Worm (Caenorhabditis elegans) whole organism, young adult: ENCODE data around the gene C06H2.2.

Experiments
- B0035.1 ChIP-seq: sonication (generic microtip); optimal IDR thresholded peaks from 2 replicates; lab custom pipeline; 2016; ENCODE audit warnings: missing genetic modification characterization, mild to moderate bottlenecking, missing compliant biosample characterization, missing genotype, missing genetic modification reagents
- B0336.3 ChIP-seq: fragments of 200-800 bp; sonication (Bioruptor generic); IDR thresholded peaks from 2 replicates; pipeline ENCODE4 v1.3.6; 2022; ENCODE audit warnings: missing genetic modification characterization, missing compliant biosample characterization
- C06A6.2 ChIP-seq: fragments of 200-800 bp; sonication (Bioruptor generic); conservative IDR thresholded peaks from 2 replicates; pipeline ENCODE4 v1.3.6; 2022; ENCODE audit warnings: missing genetic modification characterization, missing compliant biosample characterization
- F22D6.2 ChIP-seq: sonication (generic microtip); optimal IDR thresholded peaks from 2 replicates; lab custom pipeline; 2016; ENCODE audit warnings: mild to moderate bottlenecking, missing genetic modification characterization, missing compliant biosample characterization
- F33H1.4 ChIP-seq: fragments of 200-800 bp; sonication (Bioruptor generic); IDR thresholded peaks from 2 replicates; pipeline ENCODE4 v1.3.6; 2022; ENCODE audit warnings: missing genetic modification reagents, missing genetic modification characterization, missing compliant biosample characterization
- F57A8.1 ChIP-seq: fragments of 200-800 bp; sonication (Bioruptor generic); optimal IDR thresholded peaks from 2 replicates; lab custom pipeline; 2018; ENCODE audit warnings: mild to moderate bottlenecking, missing genetic modification characterization, moderate library complexity, missing compliant biosample characterization
- T07F8.4 ChIP-seq: sonication (generic microtip); optimal IDR thresholded peaks from 2 replicates; lab custom pipeline; 2016; ENCODE audit warnings: mild to moderate bottlenecking, missing genetic modification characterization, moderate library complexity, missing compliant biosample characterization
- Y53F4B.3 ChIP-seq: fragments of 200-800 bp; sonication (Bioruptor generic); IDR thresholded peaks from 2 replicates; pipeline ENCODE4 v1.3.6; 2022; ENCODE audit warnings: missing genetic modification reagents, missing genetic modification characterization, missing compliant biosample characterization
- Y56A3A.18 ChIP-seq: fragments of 200-800 bp; sonication (Bioruptor generic); IDR thresholded peaks from 2 replicates; pipeline ENCODE4 v1.3.6; 2022; ENCODE audit warnings: missing genetic modification reagents, missing genetic modification characterization, missing compliant biosample characterization
- Y67H2A.10 ChIP-seq: fragments of 200-800 bp; sonication (Bioruptor generic); conservative IDR thresholded peaks from 2 replicates; pipeline ENCODE4 v1.3.6; 2022; ENCODE audit warnings: missing genetic modification reagents, missing genetic modification characterization, missing compliant biosample characterization
- Y79H2A.3 ChIP-seq: fragments of 200-800 bp; sonication (Bioruptor generic); conservative IDR thresholded peaks from 2 replicates; pipeline ENCODE4 v1.3.6; 2022; ENCODE audit warnings: missing genetic modification reagents, missing genetic modification characterization, missing compliant biosample characterization
- aptf-2 ChIP-seq: fragments of 200-800 bp; sonication (Bioruptor generic); conservative IDR thresholded peaks from 2 replicates; pipeline ENCODE4 v1.3.6; 2022; ENCODE audit warnings: missing genetic modification reagents, missing genetic modification characterization, missing compliant biosample characterization
- attf-5 ChIP-seq: fragments of 200-800 bp; sonication (Bioruptor generic); optimal IDR thresholded peaks from 2 replicates; lab custom pipeline; 2018; ENCODE audit warnings: mild to moderate bottlenecking, missing genetic modification characterization, missing compliant biosample characterization
- attf-6 ChIP-seq: fragments of 200-800 bp; sonication (Bioruptor generic); IDR thresholded peaks from 2 replicates; pipeline ENCODE4 v1.3.6; 2022; ENCODE audit warnings: missing genetic modification reagents, missing genetic modification characterization, missing compliant biosample characterization
- bed-2 ChIP-seq: fragments of 200-800 bp; sonication (Bioruptor generic); IDR thresholded peaks from 2 replicates; pipeline ENCODE4 v1.3.6; 2022; ENCODE audit warnings: missing genetic modification reagents, missing genetic modification characterization, missing compliant biosample characterization
- ccch-3 ChIP-seq: fragments of 200-800 bp; sonication (Bioruptor generic); optimal IDR thresholded peaks from 2 replicates; lab custom pipeline; 2018; ENCODE audit warnings: mild to moderate bottlenecking, missing genetic modification characterization, missing compliant biosample characterization
- cebp-1 ChIP-seq, 2 experiments: fragments of 200-800 bp in 1 of 2; sonication (Bioruptor generic) in 1 of 2; sonication (generic microtip) in 1 of 2; IDR thresholded peaks in 1 of 2; optimal IDR thresholded peaks in 1 of 2; 2 replicates each; pipeline versions ENCODE4 v1.3.6 to Lab custom; 2017 to 2022; ENCODE audit warnings: missing compliant biosample characterization in 2 of 2, missing genetic modification characterization in 2 of 2, mild to moderate bottlenecking in 1 of 2, missing genetic modification reagents in 1 of 2, moderate library complexity in 1 of 2
- ceh-58 ChIP-seq: fragments of 200-800 bp; sonication (Bioruptor generic); IDR thresholded peaks from 2 replicates; pipeline ENCODE4 v1.3.6; 2022; ENCODE audit warnings: missing genetic modification characterization, missing compliant biosample characterization
- die-1 ChIP-seq: sonication (generic microtip); optimal IDR thresholded peaks from 2 replicates; lab custom pipeline; 2016; ENCODE audit warnings: missing genotype, mild to moderate bottlenecking, missing genetic modification characterization, missing compliant biosample characterization
- dpff-1 ChIP-seq: sonication (generic microtip); optimal IDR thresholded peaks from 2 replicates; lab custom pipeline; 2017; ENCODE audit warnings: mild to moderate bottlenecking, missing genetic modification characterization, missing compliant biosample characterization
- dpl-1 ChIP-seq: fragments of 150-350 bp; optimal IDR thresholded peaks from 2 replicates; lab custom pipeline; 2014; ENCODE audit warnings: missing biosample characterization, missing genetic modification reagents, missing genetic modification characterization
- egl-18 ChIP-seq: fragments of 200-800 bp; sonication (Bioruptor generic); IDR thresholded peaks from 2 replicates; pipeline ENCODE4 v1.3.6; 2022; ENCODE audit warnings: missing genetic modification reagents, missing genetic modification characterization, missing compliant biosample characterization
- fkh-3 ChIP-seq: sonication (generic microtip); optimal IDR thresholded peaks from 2 replicates; lab custom pipeline; 2016; ENCODE audit warnings: mild to moderate bottlenecking, missing genetic modification characterization, missing compliant biosample characterization
- hlh-12 ChIP-seq: sonication (generic microtip); optimal IDR thresholded peaks from 2 replicates; lab custom pipeline; 2016; ENCODE audit warnings: missing genetic modification characterization, missing compliant biosample characterization
- hmg-1.2 ChIP-seq: fragments of 200-800 bp; sonication (Bioruptor generic); IDR thresholded peaks from 2 replicates; pipeline ENCODE4 v1.3.6; 2022; ENCODE audit warnings: missing genetic modification reagents, missing genetic modification characterization, missing compliant biosample characterization
- hmg-20 ChIP-seq: fragments of 200-800 bp; sonication (Bioruptor generic); IDR thresholded peaks from 2 replicates; pipeline ENCODE4 v1.3.6; 2022; ENCODE audit warnings: missing genetic modification reagents, missing genetic modification characterization, missing compliant biosample characterization
- hrde-1 ChIP-seq: sonication (generic microtip); optimal IDR thresholded peaks from 2 replicates; lab custom pipeline; 2016; ENCODE audit warnings: missing genetic modification characterization, mild to moderate bottlenecking, missing compliant biosample characterization, moderate library complexity, missing genotype, missing genetic modification reagents, borderline replicate concordance
- lag-1 ChIP-seq: fragments of 200-800 bp; sonication (Bioruptor generic); IDR thresholded peaks from 2 replicates; pipeline ENCODE4 v1.3.6; 2022; ENCODE audit warnings: missing genetic modification reagents, missing genetic modification characterization, missing compliant biosample characterization
- lin-26 ChIP-seq: fragments of 200-800 bp; sonication (Bioruptor generic); IDR thresholded peaks from 2 replicates; pipeline ENCODE4 v1.3.6; 2022; ENCODE audit warnings: missing genetic modification reagents, missing genetic modification characterization, missing compliant biosample characterization
- lsl-1 ChIP-seq: fragments of 200-800 bp; sonication (Bioruptor generic); optimal IDR thresholded peaks from 2 replicates; lab custom pipeline; 2018; ENCODE audit warnings: mild to moderate bottlenecking, missing genetic modification characterization, moderate library complexity, missing compliant biosample characterization
- lsy-27 ChIP-seq: sonication (generic microtip); optimal IDR thresholded peaks from 2 replicates; lab custom pipeline; 2017; ENCODE audit warnings: missing genetic modification characterization, mild to moderate bottlenecking, missing compliant biosample characterization, antibody characterized with exemption, missing genotype, borderline replicate concordance; ENCODE audit not compliant: insufficient read depth
- madf-3 ChIP-seq: fragments of 200-800 bp; sonication (Bioruptor generic); IDR thresholded peaks from 2 replicates; pipeline ENCODE4 v1.3.6; 2022; ENCODE audit warnings: missing genetic modification reagents, missing genetic modification characterization, missing compliant biosample characterization
- mel-28 ChIP-seq: sonication (generic microtip); optimal IDR thresholded peaks from 2 replicates; lab custom pipeline; 2016; ENCODE audit warnings: borderline replicate concordance, mild to moderate bottlenecking, missing genetic modification characterization, missing compliant biosample characterization
- nfya-2 ChIP-seq: fragments of 200-800 bp; sonication (Bioruptor generic); IDR thresholded peaks from 2 replicates; pipeline ENCODE4 v1.3.6; 2022; ENCODE audit warnings: missing genetic modification reagents, missing genetic modification characterization, missing compliant biosample characterization
- nfyb-1 ChIP-seq: fragments of 200-800 bp; sonication (Bioruptor generic); IDR thresholded peaks from 2 replicates; pipeline ENCODE4 v1.3.6; 2022; ENCODE audit warnings: missing genetic modification reagents, missing genetic modification characterization, missing compliant biosample characterization
- nhr-120 ChIP-seq: fragments of 200-800 bp; sonication (Bioruptor generic); IDR thresholded peaks from 2 replicates; pipeline ENCODE4 v1.3.6; 2022; ENCODE audit warnings: missing genetic modification characterization, missing compliant biosample characterization
- pha-4 ChIP-seq: fragments of 150-350 bp; sonication (generic microtip); optimal IDR thresholded peaks from 2 replicates; lab custom pipeline; 2014; ENCODE audit warnings: missing biosample characterization, missing genetic modification reagents, missing genetic modification characterization
- rec-8 ChIP-seq, 2 experiments: sonication (generic microtip); optimal IDR thresholded peaks; 2 replicates each; lab custom pipeline; 2016; ENCODE audit warnings: mild to moderate bottlenecking in 2 of 2, missing genetic modification characterization in 2 of 2, missing genetic modification reagents in 2 of 2, missing genotype in 2 of 2, missing biosample characterization in 1 of 2, missing compliant biosample characterization in 1 of 2, moderate library complexity in 1 of 2
- repo-1 ChIP-seq: sonication (generic microtip); optimal IDR thresholded peaks from 2 replicates; lab custom pipeline; 2017; ENCODE audit warnings: mild to moderate bottlenecking, missing genetic modification characterization, missing compliant biosample characterization
- sdz-38 ChIP-seq: sonication (generic microtip); optimal IDR thresholded peaks from 2 replicates; lab custom pipeline; 2016; ENCODE audit warnings: missing genotype, missing genetic modification characterization, missing compliant biosample characterization
- sea-2 ChIP-seq: fragments of 200-800 bp; sonication (Bioruptor generic); IDR thresholded peaks from 2 replicates; pipeline ENCODE4 v1.3.6; 2022; ENCODE audit warnings: missing genetic modification characterization, missing compliant biosample characterization
- snpc-1.3 ChIP-seq: sonication (generic microtip); optimal IDR thresholded peaks from 2 replicates; lab custom pipeline; 2017; ENCODE audit warnings: missing genetic modification characterization, mild to moderate bottlenecking, missing compliant biosample characterization, antibody characterized with exemption, moderate library complexity, missing genotype, missing genetic modification reagents; ENCODE audit not compliant: insufficient read depth
- sptf-2 ChIP-seq: fragments of 200-800 bp; sonication (Bioruptor generic); optimal IDR thresholded peaks from 2 replicates; lab custom pipeline; 2018; ENCODE audit warnings: mild to moderate bottlenecking, missing genetic modification characterization, missing compliant biosample characterization
- tbp1 ChIP-seq: fragments of 200-800 bp; sonication (Bioruptor generic); optimal IDR thresholded peaks from 2 replicates; lab custom pipeline; 2018; ENCODE audit warnings: mild to moderate bottlenecking, missing genetic modification characterization, missing compliant biosample characterization
- unc-130 ChIP-seq: sonication (generic microtip); optimal IDR thresholded peaks from 2 replicates; lab custom pipeline; 2016; ENCODE audit warnings: missing genetic modification reagents, missing genetic modification characterization, missing compliant biosample characterization
- xnd-1 ChIP-seq: sonication (generic microtip); optimal IDR thresholded peaks from 2 replicates; lab custom pipeline; 2016; ENCODE audit warnings: missing genotype, missing genetic modification reagents, missing genetic modification characterization, missing compliant biosample characterization
- ztf-22 ChIP-seq: fragments of 200-800 bp; sonication (Bioruptor generic); optimal IDR thresholded peaks from 2 replicates; lab custom pipeline; 2018; ENCODE audit warnings: mild to moderate bottlenecking, missing genetic modification characterization, moderate library complexity, missing compliant biosample characterization

The C06H2.2 gene

ce11 chrV:11123817-11124337 is 1.1 kb upstream of the C06H2.2 start, which contains the start of the genes atp-5 and lmtr-3 (continued):
- TF ChIP-seq hrde-1 (no peak), bed-2 (GFP tag; lab: Robert Waterston, UW) (peak; percentile 94), pha-4 (tag; lab: Kevin White, UChicago) (no peak), mel-28 (no peak), C06A6.2 (0 out of 2 replicates have a peak, but pooled peaks have one; percentile 22), repo-1 (tag; lab: Kevin White, UChicago) (no peak), Y79H2A.3 (GFP tag; lab: Robert Waterston, UW) (peak; percentile 74; the same call in 1 of the 2 replicates), lsl-1 (GFP tag; lab: Kevin White, UChicago) (peak; percentile 51), sdz-38 (tag; lab: Kevin White, UChicago) (no peak), dpl-1 (GFP tag; lab: Kevin White, UChicago) (no peak), attf-6 (GFP tag; lab: Robert Waterston, UW) (no peak), tbp1 (GFP tag; lab: Kevin White, UChicago) (peak; percentile 47), F33H1.4 (GFP tag; lab: Robert Waterston, UW) (peak; percentile 31; the same call in 1 of the 2 replicates), lag-1 (GFP tag; lab: Robert Waterston, UW) (no peak), xnd-1 (tag; lab: Kevin White, UChicago) (no peak), hmg-1.2 (GFP tag; lab: Robert Waterston, UW) (no peak; the same call in 1 of the 2 replicates), ceh-58 (GFP tag; lab: Robert Waterston, UW) (no peak), hmg-20 (GFP tag; lab: Robert Waterston, UW) (0 out of 2 replicates have a peak, but pooled peaks have one; percentile 28), attf-5 (GFP tag; lab: Kevin White, UChicago) (peak; percentile 91), B0336.3 (no peak), B0035.1 (no peak), dpff-1 (tag; lab: Kevin White, UChicago) (no peak), F22D6.2 (tag; lab: Kevin White, UChicago) (no peak), aptf-2 (peak; percentile 62), ztf-22 (GFP tag; lab: Kevin White, UChicago) (no peak), Y56A3A.18 (GFP tag; lab: Robert Waterston, UW) (no peak), T07F8.4 (no peak), F57A8.1 (GFP tag; lab: Kevin White, UChicago) (no peak), hlh-12 (tag; lab: Kevin White, UChicago) (no peak), fkh-3 (no peak), ccch-3 (GFP tag; lab: Kevin White, UChicago) (peak; percentile 23), lsy-27 (no peak), unc-130 (GFP tag; lab: Kevin White, UChicago) (peak; percentile 92), die-1 (no peak), sea-2 (GFP tag; lab: Robert Waterston, UW) (no peak), nfya-2 (GFP tag; lab: Robert Waterston, UW) (no peak), sptf-2 (GFP tag; lab: Kevin White, UChicago) (no peak), nfyb-1 (GFP tag; lab: Robert Waterston, UW) (no peak), madf-3 (GFP tag; lab: Robert Waterston, UW) (0 out of 2 replicates have a peak, but pooled peaks have one; percentile 58), lin-26 (GFP tag; lab: Robert Waterston, UW) (peak; percentile 33; the same call in 1 of the 2 replicates), egl-18 (GFP tag; lab: Robert Waterston, UW) (no peak), cebp-1 (GFP tag; IDR thresholded peaks at IDR 0.05; lab: Robert Waterston, UW) (peak; percentile 64), cebp-1 (tag; optimal IDR thresholded peaks at IDR 0.05; lab: Kevin White, UChicago) (peak; percentile 63), Y67H2A.10 (peak; percentile 76), rec-8 (tag; optimal IDR thresholded peaks at IDR 0.05; lab: Kevin White, UChicago) (peak; percentile 64 to 74), nhr-120 (GFP tag; lab: Robert Waterston, UW) (no peak), snpc-1.3 (tag; lab: Kevin White, UChicago) (peak; percentile 68), Y53F4B.3 (GFP tag; lab: Robert Waterston, UW) (no peak)
